Fruit fly (Drosophila melanogaster) whole organism, embryonic: Measurements from ENCODE around the gene Egfrap.
A peak's percentile ranks its signal among the peaks of the same experiment; 100 is the strongest.

ENCODE experiments used
- CG10274 ChIP-seq: fragments of 200-800 bp; sonication (Bioruptor generic); optimal IDR thresholded peaks from 3 replicates; lab custom pipeline; 2017; ENCODE audit warnings: missing biosample characterization, mild to moderate bottlenecking, missing genetic modification characterization
- CG10462 ChIP-seq: fragments of 200-800 bp; sonication (Bioruptor generic); optimal IDR thresholded peaks from 2 replicates; lab custom pipeline; 2016; ENCODE audit warnings: missing biosample characterization, missing genetic modification characterization
- CG12236 ChIP-seq: fragments of 200-800 bp; sonication (Bioruptor generic); optimal IDR thresholded peaks from 2 replicates; lab custom pipeline; 2016; ENCODE audit warnings: missing biosample characterization, missing genetic modification characterization
- CG13287 ChIP-seq: fragments of 200-800 bp; sonication (Bioruptor generic); IDR thresholded peaks from 2 replicates; pipeline ENCODE4 v1.3.6; 2022; ENCODE audit warnings: missing biosample characterization, missing genetic modification characterization; ENCODE audit not compliant: partially characterized antibody
- CG17359 ChIP-seq: fragments of 200-800 bp; sonication (Bioruptor generic); optimal IDR thresholded peaks from 3 replicates; lab custom pipeline; 2018; ENCODE audit warnings: missing biosample characterization, mild to moderate bottlenecking, missing genetic modification characterization, moderate library complexity
- CG17361 ChIP-seq: fragments of 200-800 bp; sonication (Bioruptor generic); IDR thresholded peaks from 3 replicates; pipeline ENCODE4 v1.3.6; 2022; ENCODE audit warnings: missing biosample characterization, missing genetic modification characterization
- CG17612 ChIP-seq: fragments of 200-800 bp; sonication (Bioruptor generic); IDR thresholded peaks from 2 replicates; pipeline ENCODE4 v1.3.6; 2022; ENCODE audit warnings: missing biosample characterization, missing genetic modification characterization
- CG2116 ChIP-seq: fragments of 200-800 bp; sonication (Bioruptor generic); optimal IDR thresholded peaks from 3 replicates; lab custom pipeline; 2018; ENCODE audit warnings: missing biosample characterization, mild to moderate bottlenecking, missing genetic modification characterization
- CG34224 ChIP-seq: fragments of 200-800 bp; sonication (Bioruptor generic); IDR thresholded peaks from 3 replicates; pipeline ENCODE4 v1.3.6; 2022; ENCODE audit warnings: missing biosample characterization, missing genetic modification characterization; ENCODE audit not compliant: partially characterized antibody
- CG4707 ChIP-seq: fragments of 200-800 bp; sonication (Bioruptor generic); optimal IDR thresholded peaks from 2 replicates; lab custom pipeline; 2018; ENCODE audit warnings: missing biosample characterization, mild to moderate bottlenecking, missing genetic modification characterization, moderate library complexity
- CG4820 ChIP-seq: fragments of 200-800 bp; sonication (Bioruptor generic); optimal IDR thresholded peaks from 3 replicates; lab custom pipeline; 2016; ENCODE audit warnings: missing biosample characterization, missing genetic modification characterization
- CG4854 ChIP-seq: fragments of 200-800 bp; sonication (Bioruptor generic); optimal IDR thresholded peaks from 2 replicates; lab custom pipeline; 2016; ENCODE audit warnings: missing biosample characterization, missing genetic modification characterization, inconsistent platforms
- CG6254 ChIP-seq: fragments of 200-800 bp; sonication (Bioruptor generic); optimal IDR thresholded peaks from 3 replicates; lab custom pipeline; 2017; ENCODE audit warnings: mild to moderate bottlenecking, missing biosample characterization, missing genetic modification reagents, missing genetic modification characterization
- CG6791 ChIP-seq: fragments of 200-800 bp; sonication (Bioruptor generic); IDR thresholded peaks from 3 replicates; pipeline ENCODE4 v1.3.6; 2022; ENCODE audit warnings: missing biosample characterization, missing genetic modification characterization; ENCODE audit not compliant: partially characterized antibody
- CG7372 ChIP-seq: fragments of 200-800 bp; sonication (Bioruptor generic); IDR thresholded peaks from 2 replicates; pipeline ENCODE4 v1.3.6; 2022; ENCODE audit warnings: missing biosample characterization, missing genetic modification characterization
- CG7556 ChIP-seq: fragments of 200-800 bp; sonication (Bioruptor generic); optimal IDR thresholded peaks from 2 replicates; lab custom pipeline; 2017; ENCODE audit warnings: missing biosample characterization, mild to moderate bottlenecking, missing genetic modification characterization
- CG8388 ChIP-seq: fragments of 200-800 bp; sonication (Bioruptor generic); optimal IDR thresholded peaks from 2 replicates; lab custom pipeline; 2019; ENCODE audit warnings: missing biosample characterization, mild to moderate bottlenecking, missing genetic modification characterization, moderate library complexity
- CG8765 ChIP-seq: fragments of 200-800 bp; sonication (Bioruptor generic); IDR thresholded peaks from 2 replicates; pipeline ENCODE4 v1.3.6; 2022; ENCODE audit warnings: missing biosample characterization, missing genetic modification characterization
- CG9876 ChIP-seq: fragments of 200-800 bp; sonication (Bioruptor generic); optimal IDR thresholded peaks from 2 replicates; lab custom pipeline; 2016; ENCODE audit warnings: missing biosample characterization, missing genetic modification characterization
- D19A ChIP-seq: fragments of 200-800 bp; optimal IDR thresholded peaks from 3 replicates; lab custom pipeline; 2019; ENCODE audit warnings: missing biosample characterization, mild to moderate bottlenecking, missing genetic modification characterization, moderate library complexity
- Dref ChIP-seq: fragments of 200-800 bp; sonication (Bioruptor generic); IDR thresholded peaks from 2 replicates; pipeline ENCODE4 v1.3.6; 2022; ENCODE audit warnings: missing biosample characterization, missing genetic modification characterization
- Hr39 ChIP-seq: fragments of >200 bp; optimal IDR thresholded peaks from 2 replicates; lab custom pipeline; 2017
- Pdp1 ChIP-seq, 2 experiments: fragments of 200-800 bp; sonication (Bioruptor generic); optimal IDR thresholded peaks; 3 replicates each; lab custom pipeline; 2016; ENCODE audit warnings: missing biosample characterization in 2 of 2, missing genetic modification characterization in 2 of 2, mild to moderate bottlenecking in 1 of 2, moderate library complexity in 1 of 2
- bigmax ChIP-seq: fragments of 200-800 bp; sonication (Bioruptor generic); optimal IDR thresholded peaks from 2 replicates; lab custom pipeline; 2018; ENCODE audit warnings: missing biosample characterization, mild to moderate bottlenecking, missing genetic modification characterization
- bowl ChIP-seq: fragments of 200-800 bp; sonication (Bioruptor generic); IDR thresholded peaks from 2 replicates; pipeline ENCODE4 v1.3.6; 2022; ENCODE audit warnings: missing biosample characterization, missing genetic modification characterization
- cas ChIP-seq: fragments of 200-800 bp; sonication (Bioruptor generic); IDR thresholded peaks from 2 replicates; pipeline ENCODE4 v1.3.6; 2022; ENCODE audit warnings: missing biosample characterization, missing genetic modification characterization
- chm ChIP-seq: fragments of 200-800 bp; sonication (Bioruptor generic); IDR thresholded peaks from 2 replicates; pipeline ENCODE4 v1.3.6; 2022; ENCODE audit warnings: missing biosample characterization, missing genetic modification characterization
- dan ChIP-seq: fragments of 200-800 bp; sonication (Bioruptor generic); IDR thresholded peaks from 2 replicates; pipeline ENCODE4 v1.3.6; 2022; ENCODE audit warnings: missing biosample characterization, missing genetic modification characterization
- danr ChIP-seq: fragments of 200-800 bp; sonication (Bioruptor generic); IDR thresholded peaks from 2 replicates; pipeline ENCODE4 v1.3.6; 2022; ENCODE audit warnings: missing biosample characterization, missing genetic modification characterization
- en ChIP-seq: fragments of 200-800 bp; sonication (Bioruptor generic); optimal IDR thresholded peaks from 2 replicates; lab custom pipeline; 2016; ENCODE audit warnings: missing biosample characterization, missing genetic modification characterization
- eyg ChIP-seq: fragments of 200-800 bp; sonication (Bioruptor generic); optimal IDR thresholded peaks from 3 replicates; lab custom pipeline; 2016; ENCODE audit warnings: missing biosample characterization, missing genetic modification characterization
- gfzf ChIP-seq: fragments of 200-800 bp; sonication (Bioruptor generic); optimal IDR thresholded peaks from 2 replicates; lab custom pipeline; 2016; ENCODE audit warnings: missing biosample characterization, mild to moderate bottlenecking, missing genetic modification characterization, moderate library complexity
- grn ChIP-seq: fragments of 200-800 bp; sonication (Bioruptor generic); optimal IDR thresholded peaks from 3 replicates; lab custom pipeline; 2017; ENCODE audit warnings: missing biosample characterization, missing genetic modification characterization
- gt ChIP-seq: fragments of 200-800 bp; sonication (Bioruptor generic); IDR thresholded peaks from 2 replicates; pipeline ENCODE4 v1.3.6; 2022; ENCODE audit warnings: missing biosample characterization, missing genetic modification characterization
- hbn ChIP-seq: fragments of 200-800 bp; sonication (Bioruptor generic); IDR thresholded peaks from 2 replicates; pipeline ENCODE4 v1.3.6; 2022; ENCODE audit warnings: missing biosample characterization, missing genetic modification characterization; ENCODE audit not compliant: partially characterized antibody
- ind ChIP-seq: fragments of 200-800 bp; sonication (Bioruptor generic); optimal IDR thresholded peaks from 3 replicates; lab custom pipeline; 2016; ENCODE audit warnings: missing biosample characterization, missing genetic modification characterization
- lola ChIP-seq, 3 experiments: fragments of >200 bp in 2 of 3; fragments of 200-800 bp in 1 of 3; sonication (Bioruptor generic) in 1 of 3; optimal IDR thresholded peaks; 2 replicates each; lab custom pipeline; 2017 to 2019; ENCODE audit warnings: missing biosample characterization in 3 of 3, missing genetic modification characterization in 3 of 3, mild to moderate bottlenecking in 1 of 3, moderate library complexity in 1 of 3
- luna ChIP-seq: fragments of 200-800 bp; sonication (Bioruptor generic); optimal IDR thresholded peaks from 2 replicates; lab custom pipeline; 2016; ENCODE audit warnings: missing biosample characterization, missing genetic modification characterization
- mam ChIP-seq: fragments of 200-800 bp; sonication (Bioruptor generic); optimal IDR thresholded peaks from 3 replicates; lab custom pipeline; 2016; ENCODE audit warnings: missing biosample characterization, missing genetic modification characterization
- pan ChIP-seq, 4 experiments: fragments of >200 bp in 3 of 4; fragments of 200-800 bp in 1 of 4; sonication (Bioruptor generic) in 1 of 4; optimal IDR thresholded peaks in 3 of 4; IDR thresholded peaks in 1 of 4; 2 replicates each; pipeline versions ENCODE4 v1.3.6 to Lab custom; 2017 to 2022; ENCODE audit warnings: missing biosample characterization in 2 of 4, missing genetic modification characterization in 2 of 4, mixed read lengths in 1 of 4
- peb ChIP-seq: fragments of 200-800 bp; sonication (Bioruptor generic); IDR thresholded peaks from 2 replicates; pipeline ENCODE4 v1.3.6; 2022; ENCODE audit warnings: missing biosample characterization, missing genetic modification characterization
- prd ChIP-seq, 3 experiments: fragments of >200 bp in 2 of 3; fragments of 200-800 bp in 1 of 3; sonication (Bioruptor generic) in 1 of 3; optimal IDR thresholded peaks in 2 of 3; IDR thresholded peaks in 1 of 3; 2 replicates in 2 of 3; 3 replicates in 1 of 3; pipeline versions ENCODE4 v1.3.6 to Lab custom; 2017 to 2022; ENCODE audit warnings: missing biosample characterization in 1 of 3, missing genetic modification characterization in 1 of 3
- pros ChIP-seq: fragments of 200-800 bp; sonication (Bioruptor generic); optimal IDR thresholded peaks from 3 replicates; lab custom pipeline; 2019; ENCODE audit warnings: missing biosample characterization, mild to moderate bottlenecking, missing genetic modification characterization, moderate library complexity
- sim ChIP-seq: fragments of 200-800 bp; sonication (Bioruptor generic); IDR thresholded peaks from 2 replicates; pipeline ENCODE4 v1.3.6; 2022; ENCODE audit warnings: missing biosample characterization, missing genetic modification characterization
- tna ChIP-seq: fragments of 200-800 bp; sonication (Bioruptor generic); IDR thresholded peaks from 2 replicates; pipeline ENCODE4 v1.3.6; 2022; ENCODE audit warnings: missing biosample characterization, missing genetic modification characterization; ENCODE audit not compliant: partially characterized antibody
- trem ChIP-seq: fragments of 200-800 bp; optimal IDR thresholded peaks from 3 replicates; lab custom pipeline; 2019; ENCODE audit warnings: missing biosample characterization, mild to moderate bottlenecking, missing genetic modification characterization, moderate library complexity
- vnd ChIP-seq: fragments of 200-800 bp; sonication (Bioruptor generic); IDR thresholded peaks from 3 replicates; pipeline ENCODE4 v1.3.6; 2022; ENCODE audit warnings: missing biosample characterization, missing genetic modification characterization; ENCODE audit not compliant: partially characterized antibody

The Egfrap gene

DNA sequence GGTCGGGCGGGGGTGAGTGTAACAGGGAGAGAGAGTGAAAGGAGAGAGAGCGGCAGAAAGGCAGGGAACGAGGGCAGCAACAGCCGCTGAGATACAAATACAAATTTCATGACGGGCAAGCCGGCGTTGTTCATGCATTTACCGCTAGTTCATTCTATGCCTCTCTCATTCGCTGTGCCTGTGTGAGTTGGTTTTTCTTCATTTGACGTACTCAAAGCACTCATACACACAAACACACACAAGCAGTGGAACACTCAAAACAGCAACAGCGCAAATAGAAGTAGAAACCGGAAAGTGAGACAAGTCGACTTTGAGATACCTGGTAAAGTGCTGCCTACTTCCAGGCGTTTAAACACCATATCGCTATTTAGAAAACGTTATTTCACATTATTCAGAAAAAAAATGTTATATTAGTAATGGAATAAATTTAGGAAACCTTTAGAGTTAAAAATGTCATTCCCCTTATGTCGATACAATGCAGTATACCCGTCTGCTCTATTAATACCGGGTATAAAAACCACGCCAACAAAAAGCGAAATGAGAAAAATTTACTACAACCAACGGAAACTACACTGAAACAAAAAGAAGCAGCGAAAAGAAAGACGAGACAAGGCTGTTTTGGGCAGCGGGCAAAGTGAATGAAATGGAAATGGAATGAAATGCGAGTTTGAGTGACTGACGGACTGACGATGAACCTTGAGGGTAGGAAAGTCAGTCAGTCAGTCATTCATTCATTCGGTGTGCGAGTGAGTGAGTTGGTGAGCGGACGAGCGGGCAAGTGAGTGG, 25.9 kb upstream of the Egfrap start (continued):
- TF ChIP-seq CG9876 (GFP tag; lab: Kevin White, UChicago) (peak; percentile 23), bigmax (no peak), CG7372 (GFP tag; lab: Robert Waterston, UW) (peak; percentile 79), CG17361 (GFP tag; lab: Robert Waterston, UW) (peak; percentile 99), prd (optimal IDR thresholded peaks at IDR 0.05; lab: Kevin White, UChicago) (no peak), prd (GFP tag; IDR thresholded peaks at IDR 0.05; lab: Robert Waterston, UW) (peak; percentile 98), cas (GFP tag; lab: Robert Waterston, UW) (no peak), CG2116 (GFP tag; lab: Kevin White, UChicago) (peak; percentile 71), hbn (no peak; the same call in 1 of the 2 replicates), gt (peak; percentile 91), CG4854 (GFP tag; lab: Kevin White, UChicago) (peak; percentile 91), mam (GFP tag; lab: Kevin White, UChicago) (peak; percentile 88), CG8765 (GFP tag; lab: Robert Waterston, UW) (peak; percentile 88), Dref (GFP tag; lab: Robert Waterston, UW) (no peak), bowl (GFP tag; lab: Robert Waterston, UW) (peak; percentile 84), CG17612 (GFP tag; lab: Robert Waterston, UW) (peak; percentile 90), sim (peak; percentile 95), CG13287 (GFP tag; lab: Robert Waterston, UW) (no peak; the same call in 1 of the 2 replicates), CG4707 (GFP tag; lab: Kevin White, UChicago) (peak; percentile 84), CG34224 (GFP tag; lab: Robert Waterston, UW) (peak; percentile 46; the same call in 1 of the 3 replicates), en (GFP tag; lab: Kevin White, UChicago) (peak; percentile 90), pan (optimal IDR thresholded peaks at IDR 0.05; lab: Kevin White, UChicago) (peak in 1 of 2 experiments; percentile 74), pan (GFP tag; optimal IDR thresholded peaks at IDR 0.05 in 1 of 2, IDR thresholded peaks at IDR 0.05 in 1 of 2) (peak; percentile 76 to 97), luna (no peak), danr (GFP tag; lab: Robert Waterston, UW) (peak; percentile 91), ind (peak; percentile 92), gfzf (GFP tag; lab: Kevin White, UChicago) (peak; percentile 1), pros (GFP tag; lab: Kevin White, UChicago) (peak; percentile 84), vnd (no peak), D19A (peak; percentile 97), grn (GFP tag; lab: Kevin White, UChicago) (peak; percentile 59), CG17359 (tag; lab: Kevin White, UChicago) (peak; percentile 97), trem (tag; lab: Kevin White, UChicago) (peak; percentile 95), CG10274 (GFP tag; lab: Kevin White, UChicago) (peak; percentile 63), peb (peak; percentile 97), tna (GFP tag; lab: Robert Waterston, UW) (no peak), dan (GFP tag; lab: Robert Waterston, UW) (peak; percentile 96), CG8388 (peak; percentile 97), Hr39 (lab: Kevin White, UChicago) (no peak), eyg (GFP tag; lab: Kevin White, UChicago) (peak; percentile 71), CG7556 (GFP tag; lab: Kevin White, UChicago) (peak; percentile 96), CG12236 (peak; percentile 89), CG4820 (peak; percentile 96), Pdp1 (GFP tag; optimal IDR thresholded peaks at IDR 0.05; lab: Kevin White, UChicago) (peak; percentile 85 to 95), chm (GFP tag; lab: Robert Waterston, UW) (peak; percentile 92), CG6791 (GFP tag; lab: Robert Waterston, UW) (peak; percentile 64; the same call in 2 of the 3 replicates), CG6254 (GFP tag; lab: Kevin White, UChicago) (peak; percentile 94), CG10462 (GFP tag; lab: Kevin White, UChicago) (peak; percentile 87), lola (GFP tag; optimal IDR thresholded peaks at IDR 0.05; lab: Kevin White, UChicago) (peak in 1 of 3 experiments; percentile 94)
